Worm (Caenorhabditis elegans) whole organism, L1 larva: ENCODE results near the gene Y116F11B.14.

Source experiments
- C04F5.9 ChIP-seq: sonication (generic microtip); optimal IDR thresholded peaks from 2 replicates; lab custom pipeline; 2016; ENCODE audit warnings: missing genetic modification characterization, missing compliant biosample characterization
- C34B4.2 ChIP-seq: sonication (generic microtip); optimal IDR thresholded peaks from 2 replicates; lab custom pipeline; 2017; ENCODE audit warnings: mild to moderate bottlenecking, missing genetic modification characterization, missing compliant biosample characterization
- F16B12.6 ChIP-seq: fragments of 150-350 bp; optimal IDR thresholded peaks from 2 replicates; lab custom pipeline; 2014; ENCODE audit warnings: missing biosample characterization, missing genetic modification characterization
- Y116A8C.19 ChIP-seq: sonication (generic microtip); optimal IDR thresholded peaks from 2 replicates; lab custom pipeline; 2016; ENCODE audit warnings: missing compliant biosample characterization, missing genetic modification characterization, borderline replicate concordance
- aha-1 ChIP-seq: fragments of 150-350 bp; optimal IDR thresholded peaks from 2 replicates; lab custom pipeline; 2014; ENCODE audit warnings: missing biosample characterization, missing genetic modification characterization
- aly-2 ChIP-seq: fragments of 150-350 bp; optimal IDR thresholded peaks from 2 replicates; lab custom pipeline; 2014; ENCODE audit warnings: missing biosample characterization, missing genetic modification characterization
- blmp-1 ChIP-seq: fragments of 150-350 bp; optimal IDR thresholded peaks from 2 replicates; lab custom pipeline; 2014; ENCODE audit warnings: missing biosample characterization, missing genetic modification characterization
- ceh-63 ChIP-seq: fragments of 200-800 bp; sonication (Bioruptor generic); optimal IDR thresholded peaks from 2 replicates; lab custom pipeline; 2018; ENCODE audit warnings: mild to moderate bottlenecking, missing genetic modification characterization, missing compliant biosample characterization
- ceh-8 ChIP-seq: fragments of 200-800 bp; sonication (Bioruptor generic); optimal IDR thresholded peaks from 2 replicates; lab custom pipeline; 2018; ENCODE audit warnings: mild to moderate bottlenecking, missing genetic modification characterization, moderate library complexity, missing compliant biosample characterization
- ceh-82 ChIP-seq, 3 experiments: fragments of 150-350 bp in 1 of 3; sonication (generic microtip) in 2 of 3; optimal IDR thresholded peaks; 2 replicates each; lab custom pipeline; 2014 to 2017; ENCODE audit warnings: missing biosample characterization in 3 of 3, missing genetic modification characterization in 3 of 3
- ceh-88 ChIP-seq: fragments of 200-800 bp; sonication (Bioruptor generic); IDR thresholded peaks from 2 replicates; pipeline ENCODE4 v1.3.6; 2022; ENCODE audit warnings: missing genetic modification characterization, missing compliant biosample characterization
- dsc-1 ChIP-seq: sonication (generic microtip); optimal IDR thresholded peaks from 2 replicates; lab custom pipeline; 2016; ENCODE audit warnings: mild to moderate bottlenecking, missing genetic modification characterization, missing compliant biosample characterization
- efl-1 ChIP-seq, 4 experiments: fragments of 150-350 bp; optimal IDR thresholded peaks in 3 of 4; peaks in 1 of 4; 1 replicate in 1 of 4; 2 replicates in 3 of 4; lab custom pipeline; 2014; ENCODE audit warnings: missing biosample characterization in 2 of 4, missing genetic modification characterization in 2 of 4, missing genetic modification reagents in 2 of 4
- egl-13 ChIP-seq: sonication (generic microtip); optimal IDR thresholded peaks from 2 replicates; lab custom pipeline; 2016; ENCODE audit warnings: missing genotype, missing genetic modification reagents, missing genetic modification characterization, missing compliant biosample characterization
- egl-27 ChIP-seq, 2 experiments: fragments of 150-350 bp in 1 of 2; sonication (generic microtip); optimal IDR thresholded peaks; 3 replicates each; lab custom pipeline; 2017 to 2018; ENCODE audit warnings: missing biosample characterization in 2 of 2, missing genetic modification characterization in 2 of 2, missing genetic modification reagents in 2 of 2
- elt-2 ChIP-seq: sonication (generic microtip); optimal IDR thresholded peaks from 2 replicates; lab custom pipeline; 2016; ENCODE audit warnings: missing genetic modification characterization, mild to moderate bottlenecking, inconsistent platforms, missing compliant biosample characterization, missing genetic modification reagents
- fkh-4 ChIP-seq: sonication (generic microtip); optimal IDR thresholded peaks from 2 replicates; lab custom pipeline; 2016; ENCODE audit warnings: missing compliant biosample characterization, missing genetic modification characterization, borderline replicate concordance
- fos-1 ChIP-seq: fragments of 150-350 bp; optimal IDR thresholded peaks from 2 replicates; lab custom pipeline; 2014; ENCODE audit warnings: missing biosample characterization, missing genetic modification characterization
- grh-1 ChIP-seq: fragments of 200-800 bp; sonication (Bioruptor generic); IDR thresholded peaks from 2 replicates; pipeline ENCODE4 v1.3.6; 2022; ENCODE audit warnings: missing genetic modification reagents, missing genetic modification characterization, missing compliant biosample characterization
- hlh-17 ChIP-seq: fragments of 200-800 bp; sonication (Bioruptor generic); optimal IDR thresholded peaks from 2 replicates; lab custom pipeline; 2018; ENCODE audit warnings: missing genetic modification characterization, mild to moderate bottlenecking, missing compliant biosample characterization, moderate library complexity, borderline replicate concordance
- lin-13 ChIP-seq: fragments of 150-350 bp; optimal IDR thresholded peaks from 2 replicates; lab custom pipeline; 2014; ENCODE audit warnings: missing biosample characterization, missing genetic modification reagents, missing genetic modification characterization
- lin-14 ChIP-seq: fragments of 200-800 bp; sonication (Bioruptor generic); optimal IDR thresholded peaks from 2 replicates; lab custom pipeline; 2018; ENCODE audit warnings: mild to moderate bottlenecking, missing genetic modification characterization, moderate library complexity, missing compliant biosample characterization
- lin-35 ChIP-seq, 2 experiments: fragments of 150-350 bp; optimal IDR thresholded peaks; 2 replicates each; lab custom pipeline; 2014; ENCODE audit warnings: missing biosample characterization in 2 of 2, missing genetic modification characterization in 2 of 2, missing genetic modification reagents in 2 of 2
- lin-39 ChIP-seq: fragments of 150-350 bp; optimal IDR thresholded peaks from 2 replicates; lab custom pipeline; 2014; ENCODE audit warnings: missing biosample characterization, missing genetic modification reagents, missing genetic modification characterization
- lsy-2 ChIP-seq, 2 experiments: fragments of 150-350 bp; optimal IDR thresholded peaks; 2 replicates each; lab custom pipeline; 2014; ENCODE audit warnings: missing biosample characterization in 2 of 2, missing genetic modification characterization in 2 of 2
- mef-2 ChIP-seq: fragments of 150-350 bp; optimal IDR thresholded peaks from 2 replicates; lab custom pipeline; 2014; ENCODE audit warnings: missing biosample characterization, missing genetic modification characterization
- nhr-11 ChIP-seq: fragments of 150-350 bp; optimal IDR thresholded peaks from 2 replicates; lab custom pipeline; 2014; ENCODE audit warnings: missing biosample characterization, missing genetic modification characterization
- nhr-19 ChIP-seq: fragments of 200-800 bp; sonication (Bioruptor generic); conservative IDR thresholded peaks from 2 replicates; pipeline ENCODE4 v1.3.6; 2022; ENCODE audit warnings: missing genetic modification characterization, missing compliant biosample characterization
- nhr-28 ChIP-seq: fragments of 150-350 bp; optimal IDR thresholded peaks from 2 replicates; lab custom pipeline; 2014; ENCODE audit warnings: missing biosample characterization, missing genetic modification characterization
- nhr-71 ChIP-seq: sonication (generic microtip); optimal IDR thresholded peaks from 2 replicates; lab custom pipeline; 2016; ENCODE audit warnings: mild to moderate bottlenecking, missing genetic modification characterization, moderate library complexity, missing compliant biosample characterization
- nhr-76 ChIP-seq: sonication (generic microtip); optimal IDR thresholded peaks from 2 replicates; lab custom pipeline; 2017; ENCODE audit warnings: missing biosample characterization, missing genetic modification characterization
- nhr-85 ChIP-seq: sonication (generic microtip); peaks from one replicate; lab custom pipeline; 2016; ENCODE audit warnings: missing genetic modification characterization, inconsistent platforms, missing compliant biosample characterization
- pag-3 ChIP-seq: sonication (generic microtip); optimal IDR thresholded peaks from 2 replicates; lab custom pipeline; 2017; ENCODE audit warnings: missing genetic modification characterization, mild to moderate bottlenecking, missing compliant biosample characterization, antibody characterized with exemption, borderline replicate concordance; ENCODE audit not compliant: insufficient read depth
- pqm-1 ChIP-seq: sonication (generic microtip); optimal IDR thresholded peaks from 3 replicates; lab custom pipeline; 2017; ENCODE audit warnings: missing biosample characterization, missing genetic modification characterization
- rnt-1 ChIP-seq: sonication (generic microtip); optimal IDR thresholded peaks from 2 replicates; lab custom pipeline; 2016; ENCODE audit warnings: mild to moderate bottlenecking, missing genetic modification characterization, moderate library complexity, missing compliant biosample characterization
- skn-1 ChIP-seq: fragments of 150-350 bp; optimal IDR thresholded peaks from 2 replicates; lab custom pipeline; 2014; ENCODE audit warnings: missing biosample characterization, missing genetic modification characterization
- sup-37 ChIP-seq: fragments of 200-800 bp; sonication (Bioruptor generic); optimal IDR thresholded peaks from 2 replicates; lab custom pipeline; 2018; ENCODE audit warnings: mild to moderate bottlenecking, missing genetic modification characterization, missing compliant biosample characterization
- tlp-1 ChIP-seq: fragments of 150-350 bp; optimal IDR thresholded peaks from 2 replicates; lab custom pipeline; 2014; ENCODE audit warnings: missing biosample characterization, missing genetic modification characterization
- unc-30 ChIP-seq: sonication (generic microtip); optimal IDR thresholded peaks from 2 replicates; lab custom pipeline; 2017; ENCODE audit warnings: missing biosample characterization, missing genetic modification characterization
- unc-62 ChIP-seq: fragments of 150-350 bp; optimal IDR thresholded peaks from 2 replicates; lab custom pipeline; 2014; ENCODE audit warnings: missing biosample characterization, missing genetic modification reagents, missing genetic modification characterization
- unc-86 ChIP-seq: sonication (generic microtip); optimal IDR thresholded peaks from 2 replicates; lab custom pipeline; 2016; ENCODE audit warnings: missing genetic modification characterization, missing compliant biosample characterization
- xbp-1 ChIP-seq: sonication (generic microtip); optimal IDR thresholded peaks from 2 replicates; lab custom pipeline; 2016; ENCODE audit warnings: missing genetic modification characterization, missing compliant biosample characterization
- ztf-4 ChIP-seq: fragments of 150-350 bp; optimal IDR thresholded peaks from 2 replicates; lab custom pipeline; 2014; ENCODE audit warnings: missing biosample characterization, missing genetic modification characterization

Gene Y116F11B.14

ce11 chrV:19897557-19897956, 1.7 kb upstream of the Y116F11B.14 start (continued):
- TF ChIP-seq Y116A8C.19 (no peak), lin-13 (peak; percentile 53), nhr-76 (tag; lab: Kevin White, UChicago) (no peak), tlp-1 (tag; lab: Kevin White, UChicago) (no peak), nhr-71 (tag; lab: Kevin White, UChicago) (peak; percentile 85), fkh-4 (tag; lab: Kevin White, UChicago) (peak; percentile 43)
- TF ChIP-seq, all 84 proteins: peak for 26

ce11 chrV:19897982-19898381, 1.3 kb upstream of the Y116F11B.14 start:
- TF ChIP-seq nhr-19 (GFP tag; lab: Robert Waterston, UW) (no peak), lin-39 (tag; lab: Kevin White, UChicago) (no peak), C04F5.9 (tag; lab: Kevin White, UChicago) (no peak)

- TF ChIP-seq lin-35 (GFP tag; optimal IDR thresholded peaks at IDR 0.05; lab: Kevin White, UChicago) (no peak), fos-1 (tag; lab: Kevin White, UChicago) (no peak), C34B4.2 (no peak), sup-37 (GFP tag; lab: Kevin White, UChicago) (no peak)
These were observed 2.6 kb downstream of the Y116F11B.14 start for ce11 chrV:19901826-19902225.

ce11 chrV:19904790-19905189, 5.5 kb downstream of the Y116F11B.14 start:
- TF ChIP-seq lin-35 (GFP tag; optimal IDR thresholded peaks at IDR 0.05; lab: Kevin White, UChicago) = no peak
- no peak for TF ChIP-seq lin-14 (GFP tag; lab: Kevin White, UChicago)
- no peak for TF ChIP-seq ceh-82 (tag; optimal IDR thresholded peaks at IDR 0.05; lab: Kevin White, UChicago)
- TF ChIP-seq blmp-1 = no peak
- no peak for TF ChIP-seq lin-39 (tag; lab: Kevin White, UChicago)
- no peak for TF ChIP-seq pag-3 (tag; lab: Kevin White, UChicago)
- TF ChIP-seq mef-2 = no peak
- TF ChIP-seq dsc-1 (tag; lab: Kevin White, UChicago) = no peak
- TF ChIP-seq nhr-11 (tag; lab: Kevin White, UChicago) = no peak
- TF ChIP-seq ztf-4 (tag; lab: Kevin White, UChicago) = no peak
- no peak for TF ChIP-seq efl-1 (optimal IDR thresholded peaks at IDR 0.05; lab: Kevin White, UChicago)
- TF ChIP-seq efl-1 (GFP tag; optimal IDR thresholded peaks at IDR 0.05 in 1 of 2; lab: Kevin White, UChicago) = no peak
- no peak for TF ChIP-seq grh-1 (GFP tag; lab: Robert Waterston, UW)
- no peak for TF ChIP-seq aly-2 (tag; lab: Kevin White, UChicago)

- no peak for TF ChIP-seq egl-13 (tag; lab: Kevin White, UChicago)
- no peak for TF ChIP-seq hlh-17 (GFP tag; lab: Kevin White, UChicago)
- no peak for TF ChIP-seq unc-86 (tag; lab: Kevin White, UChicago)
- TF ChIP-seq ceh-63 (GFP tag; lab: Kevin White, UChicago) = no peak
- no peak for TF ChIP-seq unc-62 (GFP tag; lab: Kevin White, UChicago)
- TF ChIP-seq nhr-85 (tag; lab: Kevin White, UChicago) = no peak
- TF ChIP-seq F16B12.6 (tag; lab: Kevin White, UChicago) = no peak
These were observed 6.7 kb downstream of the Y116F11B.14 start for ce11 chrV:19905988-19906387.

ce11 chrV:19907365-19907764, 8.1 kb downstream of the Y116F11B.14 start, which contains the start of gene fars-2:
fars-2 (minus strand) TSS chrV:19907434.
- TF ChIP-seq egl-27 (tag; optimal IDR thresholded peaks at IDR 0.05; lab: Kevin White, UChicago) = no peak
- TF ChIP-seq unc-30 (tag; lab: Kevin White, UChicago) = no peak
- TF ChIP-seq aha-1 (tag; lab: Kevin White, UChicago) = no peak
- no peak for TF ChIP-seq sup-37 (GFP tag; lab: Kevin White, UChicago)
- TF ChIP-seq hlh-17 (GFP tag; lab: Kevin White, UChicago) = no peak
- TF ChIP-seq nhr-28 = no peak
- TF ChIP-seq F16B12.6 (tag; lab: Kevin White, UChicago) = no peak
- no peak for TF ChIP-seq pag-3 (tag; lab: Kevin White, UChicago)
- TF ChIP-seq pqm-1 (tag; lab: Kevin White, UChicago) = no peak
- no peak for TF ChIP-seq ceh-8 (GFP tag; lab: Kevin White, UChicago)
- TF ChIP-seq lsy-2 (tag; optimal IDR thresholded peaks at IDR 0.05; lab: Kevin White, UChicago) = no peak
- TF ChIP-seq ceh-63 (GFP tag; lab: Kevin White, UChicago) = no peak
- TF ChIP-seq ceh-88 (GFP tag; lab: Robert Waterston, UW) = no peak
- no peak for TF ChIP-seq xbp-1
- no peak for TF ChIP-seq skn-1 (tag; lab: Kevin White, UChicago)
- no peak for TF ChIP-seq elt-2 (tag; lab: Kevin White, UChicago)
- no peak for TF ChIP-seq rnt-1 (tag; lab: Kevin White, UChicago)
